Worm (Caenorhabditis elegans): ENCODE data around the gene Y51H4A.938.

- TF ChIP-seq blmp-1 (tag; optimal IDR thresholded peaks at IDR 0.05): no peak
- no peak for TF ChIP-seq nhr-2 (tag; optimal IDR thresholded peaks at IDR 0.05)
- no peak for TF ChIP-seq lin-13 (tag; optimal IDR thresholded peaks at IDR 0.05)
- no peak for TF ChIP-seq nhr-12 (tag; optimal IDR thresholded peaks at IDR 0.05)
- no peak for TF ChIP-seq nhr-76 (tag; optimal IDR thresholded peaks at IDR 0.05)
- TF ChIP-seq ces-1 (GFP tag; optimal IDR thresholded peaks at IDR 0.05): no peak
- no peak for TF ChIP-seq ztf-11 (tag; optimal IDR thresholded peaks at IDR 0.05)
- TF ChIP-seq sptf-1 (tag; optimal IDR thresholded peaks at IDR 0.05): no peak
- TF ChIP-seq mep-1 (tag; optimal IDR thresholded peaks at IDR 0.05): no peak
These were observed 47.4 kb downstream of the Y51H4A.938 start, which contains the start of gene Y51H4A.937 for ce11 chrIV:16528375-16528774.
